Worm (Caenorhabditis elegans) whole organism, mixed stage, embryonic: ENCODE results near the gene sym-3.

ENCODE experiments used
- M03D4.4 ChIP-seq: sonication (generic microtip); optimal IDR thresholded peaks from 2 replicates; lab custom pipeline; 2017; ENCODE audit warnings: mild to moderate bottlenecking, missing genetic modification characterization, missing compliant biosample characterization
- bed-3 ChIP-seq: fragments of 200-800 bp; sonication (Bioruptor generic); optimal IDR thresholded peaks from 3 replicates; lab custom pipeline; 2018; ENCODE audit warnings: mild to moderate bottlenecking, missing genetic modification characterization, moderate library complexity, missing compliant biosample characterization
- blmp-1 ChIP-seq: fragments of 150-350 bp; optimal IDR thresholded peaks from 2 replicates; lab custom pipeline; 2014; ENCODE audit warnings: missing biosample characterization, missing genetic modification characterization
- ceh-39 ChIP-seq: fragments of 150-350 bp; optimal IDR thresholded peaks from 2 replicates; lab custom pipeline; 2014; ENCODE audit warnings: missing biosample characterization, missing genetic modification characterization
- ceh-43 ChIP-seq: fragments of 200-800 bp; sonication (Bioruptor generic); optimal IDR thresholded peaks from 2 replicates; lab custom pipeline; 2018; ENCODE audit warnings: mild to moderate bottlenecking, missing genetic modification characterization, moderate library complexity, missing compliant biosample characterization
- ceh-83 ChIP-seq: fragments of 200-800 bp; sonication (Bioruptor generic); optimal IDR thresholded peaks from 2 replicates; lab custom pipeline; 2018; ENCODE audit warnings: mild to moderate bottlenecking, missing genetic modification characterization, missing compliant biosample characterization
- ces-1 ChIP-seq: fragments of 150-350 bp; optimal IDR thresholded peaks from 2 replicates; lab custom pipeline; 2014; ENCODE audit warnings: missing biosample characterization, missing genetic modification reagents, missing genetic modification characterization
- cnd-1 ChIP-seq: fragments of 200-800 bp; sonication (Bioruptor generic); optimal IDR thresholded peaks from 2 replicates; lab custom pipeline; 2018; ENCODE audit warnings: mild to moderate bottlenecking, missing genetic modification characterization, missing compliant biosample characterization
- drap-1 ChIP-seq: fragments of 200-800 bp; sonication (Bioruptor generic); optimal IDR thresholded peaks from 3 replicates; lab custom pipeline; 2018; ENCODE audit warnings: mild to moderate bottlenecking, missing genetic modification characterization, missing compliant biosample characterization
- elt-1 ChIP-seq: sonication (generic microtip); optimal IDR thresholded peaks from 2 replicates; lab custom pipeline; 2017; ENCODE audit warnings: missing genetic modification characterization, mild to moderate bottlenecking, missing compliant biosample characterization, antibody characterized with exemption, moderate library complexity, borderline replicate concordance; ENCODE audit not compliant: insufficient read depth
- elt-3 ChIP-seq: fragments of 150-350 bp; optimal IDR thresholded peaks from 2 replicates; lab custom pipeline; 2014; ENCODE audit warnings: missing biosample characterization, missing genetic modification characterization
- flh-1 ChIP-seq: fragments of 200-800 bp; sonication (Bioruptor generic); optimal IDR thresholded peaks from 2 replicates; lab custom pipeline; 2018; ENCODE audit warnings: mild to moderate bottlenecking, missing genetic modification characterization, moderate library complexity, missing compliant biosample characterization
- ham-2 ChIP-seq: fragments of 200-800 bp; sonication (Bioruptor generic); optimal IDR thresholded peaks from 2 replicates; lab custom pipeline; 2018; ENCODE audit warnings: mild to moderate bottlenecking, missing genetic modification characterization, missing compliant biosample characterization
- hlh-1 ChIP-seq: fragments of 150-350 bp; optimal IDR thresholded peaks from 2 replicates; lab custom pipeline; 2014; ENCODE audit warnings: missing biosample characterization, missing genetic modification reagents, missing genetic modification characterization
- lin-13 ChIP-seq: fragments of 150-350 bp; optimal IDR thresholded peaks from 2 replicates; lab custom pipeline; 2014; ENCODE audit warnings: missing biosample characterization, missing genetic modification characterization
- lin-32 ChIP-seq: fragments of 200-800 bp; sonication (Bioruptor generic); optimal IDR thresholded peaks from 2 replicates; lab custom pipeline; 2018; ENCODE audit warnings: mild to moderate bottlenecking, missing genetic modification characterization, missing compliant biosample characterization
- lsy-2 ChIP-seq: fragments of 150-350 bp; optimal IDR thresholded peaks from 2 replicates; lab custom pipeline; 2014; ENCODE audit warnings: missing biosample characterization, missing genetic modification characterization
- mab-5 ChIP-seq: fragments of 150-350 bp; optimal IDR thresholded peaks from 2 replicates; lab custom pipeline; 2014; ENCODE audit warnings: missing biosample characterization, missing genetic modification characterization
- mep-1 ChIP-seq: fragments of 150-350 bp; optimal IDR thresholded peaks from 2 replicates; lab custom pipeline; 2017; ENCODE audit warnings: missing biosample characterization, missing genetic modification reagents, missing genetic modification characterization, inconsistent platforms
- mls-2 ChIP-seq: sonication (generic microtip); optimal IDR thresholded peaks from 2 replicates; lab custom pipeline; 2016; ENCODE audit warnings: mild to moderate bottlenecking, missing genetic modification characterization, moderate library complexity, missing compliant biosample characterization
- nhr-12 ChIP-seq: fragments of 150-350 bp; optimal IDR thresholded peaks from 2 replicates; lab custom pipeline; 2014; ENCODE audit warnings: missing biosample characterization, missing genetic modification characterization
- nhr-2 ChIP-seq: fragments of 150-350 bp; optimal IDR thresholded peaks from 2 replicates; lab custom pipeline; 2014; ENCODE audit warnings: missing biosample characterization, missing genetic modification characterization
- nhr-237 ChIP-seq: fragments of 150-350 bp; optimal IDR thresholded peaks from 2 replicates; lab custom pipeline; 2014; ENCODE audit warnings: missing biosample characterization, missing genetic modification characterization
- nhr-28 ChIP-seq: fragments of 150-350 bp; optimal IDR thresholded peaks from 2 replicates; lab custom pipeline; 2014; ENCODE audit warnings: missing biosample characterization, missing genetic modification characterization
- nhr-76 ChIP-seq: sonication (generic microtip); optimal IDR thresholded peaks from 2 replicates; lab custom pipeline; 2017; ENCODE audit warnings: missing biosample characterization, missing genetic modification characterization
- pha-4 ChIP-seq: fragments of 150-350 bp; optimal IDR thresholded peaks from 2 replicates; lab custom pipeline; 2018; ENCODE audit warnings: missing biosample characterization, missing genetic modification reagents, missing genetic modification characterization
- sem-2 ChIP-seq: fragments of 200-800 bp; sonication (Bioruptor generic); optimal IDR thresholded peaks from 2 replicates; lab custom pipeline; 2018; ENCODE audit warnings: mild to moderate bottlenecking, missing genetic modification characterization, missing compliant biosample characterization
- snpc-4 ChIP-seq: fragments of 150-350 bp; optimal IDR thresholded peaks from 2 replicates; lab custom pipeline; 2014; ENCODE audit warnings: missing biosample characterization, missing genetic modification characterization
- sptf-1 ChIP-seq: sonication (generic microtip); optimal IDR thresholded peaks from 2 replicates; lab custom pipeline; 2017; ENCODE audit warnings: mild to moderate bottlenecking, missing genetic modification characterization, moderate library complexity, missing compliant biosample characterization
- tbx-8 ChIP-seq: fragments of 200-800 bp; sonication (Bioruptor generic); optimal IDR thresholded peaks from 2 replicates; lab custom pipeline; 2018; ENCODE audit warnings: mild to moderate bottlenecking, missing genetic modification characterization, moderate library complexity, missing compliant biosample characterization
- unc-120 ChIP-seq: sonication (generic microtip); optimal IDR thresholded peaks from 2 replicates; lab custom pipeline; 2017; ENCODE audit warnings: missing genetic modification characterization, missing compliant biosample characterization; ENCODE audit not compliant: poor library complexity, severe bottlenecking
- unc-39 ChIP-seq: fragments of 150-350 bp; optimal IDR thresholded peaks from 2 replicates; lab custom pipeline; 2014; ENCODE audit warnings: missing biosample characterization, missing genetic modification characterization
- unc-62 ChIP-seq: fragments of 150-350 bp; optimal IDR thresholded peaks from 2 replicates; lab custom pipeline; 2014; ENCODE audit warnings: missing biosample characterization, missing genetic modification reagents, missing genetic modification characterization
- zip-8 ChIP-seq: fragments of 150-350 bp; optimal IDR thresholded peaks from 2 replicates; lab custom pipeline; 2014; ENCODE audit warnings: missing biosample characterization, missing genetic modification characterization
- ztf-11 ChIP-seq: fragments of 150-350 bp; optimal IDR thresholded peaks from 2 replicates; lab custom pipeline; 2014; ENCODE audit warnings: missing biosample characterization, missing genetic modification characterization

Gene sym-3

DNA sequence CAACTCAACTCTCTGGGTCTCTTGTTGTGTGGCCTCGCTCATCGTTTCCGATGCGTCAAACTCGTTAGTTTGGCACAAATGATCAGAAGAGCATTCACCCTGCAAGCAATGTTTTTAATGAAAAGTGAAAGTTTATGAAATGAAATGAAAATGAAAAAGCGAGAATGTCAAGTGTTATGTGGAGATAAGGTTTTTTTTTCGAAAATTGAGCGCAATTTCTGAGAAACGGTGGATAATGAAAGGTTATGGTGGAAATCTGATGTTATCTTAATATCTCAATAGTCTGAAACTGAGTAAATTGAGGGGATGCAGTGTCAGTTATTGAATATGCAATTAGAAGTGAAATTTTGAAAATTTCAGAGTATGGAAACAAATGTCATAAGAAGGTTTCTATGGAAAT lies 30.4 kb upstream of the sym-3 start, which contains the start of gene gnrr-4:
Gene gnrr-4 (minus strand): TSS at position 101 of the 400 bp plus-strand sequence.
- TF ChIP-seq lsy-2 (no peak), nhr-237 (tag; lab: Kevin White, UChicago) (no peak), nhr-2 (no peak), ham-2 (GFP tag; lab: Kevin White, UChicago) (no peak), elt-3 (no peak), pha-4 (tag; lab: Kevin White, UChicago) (no peak), elt-1 (no peak), tbx-8 (GFP tag; lab: Kevin White, UChicago) (no peak), blmp-1 (tag; lab: Kevin White, UChicago) (no peak), unc-39 (tag; lab: Kevin White, UChicago) (no peak), mab-5 (tag; lab: Kevin White, UChicago) (no peak), ztf-11 (tag; lab: Kevin White, UChicago) (no peak), ceh-43 (GFP tag; lab: Kevin White, UChicago) (no peak), cnd-1 (tag; lab: Kevin White, UChicago) (no peak), sptf-1 (tag; lab: Kevin White, UChicago) (no peak), flh-1 (no peak)
- TF ChIP-seq, all 35 proteins: peak for 0

ce11 chrX:5746665-5747064 lies 26.9 kb upstream of the sym-3 start:
- TF ChIP-seq sptf-1 (tag; lab: Kevin White, UChicago): no peak
- peak; percentile 26 for TF ChIP-seq unc-62 (GFP tag; lab: Kevin White, UChicago)
- no peak for TF ChIP-seq elt-3

- TF ChIP-seq lin-13: no peak
- no peak for TF ChIP-seq M03D4.4 (tag; lab: Kevin White, UChicago)
- TF ChIP-seq ceh-43 (GFP tag; lab: Kevin White, UChicago): no peak
- TF ChIP-seq nhr-12 (tag; lab: Kevin White, UChicago): no peak
- no peak for TF ChIP-seq mls-2 (tag; lab: Kevin White, UChicago)
- no peak for TF ChIP-seq bed-3 (GFP tag; lab: Kevin White, UChicago)
- no peak for TF ChIP-seq lin-32
- TF ChIP-seq ceh-39 (tag; lab: Kevin White, UChicago): no peak
- no peak for TF ChIP-seq ham-2 (GFP tag; lab: Kevin White, UChicago)
- TF ChIP-seq mep-1: no peak
- TF ChIP-seq hlh-1 (tag; lab: Kevin White, UChicago): no peak
- no peak for TF ChIP-seq nhr-28 (tag; lab: Kevin White, UChicago)
- TF ChIP-seq blmp-1 (tag; lab: Kevin White, UChicago): no peak
- no peak for TF ChIP-seq elt-3
- TF ChIP-seq nhr-2: no peak
- no peak for TF ChIP-seq zip-8
- TF ChIP-seq sem-2: no peak
- TF ChIP-seq ceh-83 (GFP tag; lab: Kevin White, UChicago): no peak
- TF ChIP-seq unc-120 (tag; lab: Kevin White, UChicago): no peak
- TF ChIP-seq cnd-1 (tag; lab: Kevin White, UChicago): no peak
Observed at ce11 chrX:5753141-5753540, 20.4 kb upstream of the sym-3 start.

ce11 chrX:5763292-5763691 lies 10.3 kb upstream of the sym-3 start, which contains the start of gene tag-294:
TSS of gene tag-294 (minus strand) at chrX:5763392.
- TF ChIP-seq sem-2: no peak
- peak; percentile 21 for TF ChIP-seq ces-1 (GFP tag; lab: Kevin White, UChicago)

DNA sequence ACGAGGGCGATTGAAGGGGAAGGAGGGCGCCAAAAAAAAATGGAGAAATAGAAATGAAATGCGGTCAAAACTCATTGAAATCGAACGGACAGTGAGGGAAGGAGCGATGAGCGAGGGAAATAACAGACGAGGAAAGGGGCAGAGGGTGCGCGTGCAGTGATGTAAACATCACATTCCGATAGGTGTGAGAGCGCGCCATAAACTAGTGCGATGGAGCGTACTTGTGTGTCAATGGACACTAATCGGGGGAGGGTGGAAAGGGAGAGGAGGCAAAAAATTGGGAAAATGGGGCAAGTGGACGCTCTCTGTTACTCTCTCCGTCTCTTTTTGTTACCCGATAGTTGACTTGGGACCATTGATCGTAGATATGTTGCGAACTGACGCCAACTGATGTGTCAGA lies 9.7 kb upstream of the sym-3 start:
- no peak for TF ChIP-seq unc-39 (tag; lab: Kevin White, UChicago)
- peak; percentile 61 for TF ChIP-seq sptf-1 (tag; lab: Kevin White, UChicago)
- peak; percentile 62 for TF ChIP-seq drap-1
- TF ChIP-seq pha-4 (tag; lab: Kevin White, UChicago): peak; percentile 97
- TF ChIP-seq mep-1: peak; percentile 18
- TF ChIP-seq ztf-11 (tag; lab: Kevin White, UChicago): no peak
- TF ChIP-seq nhr-12 (tag; lab: Kevin White, UChicago): no peak
- TF ChIP-seq elt-1: no peak
- TF ChIP-seq bed-3 (GFP tag; lab: Kevin White, UChicago): no peak
- TF ChIP-seq ceh-39 (tag; lab: Kevin White, UChicago): no peak
- no peak for TF ChIP-seq nhr-2
- TF ChIP-seq M03D4.4 (tag; lab: Kevin White, UChicago): peak; percentile 13
- no peak for TF ChIP-seq zip-8
- TF ChIP-seq mls-2 (tag; lab: Kevin White, UChicago): peak; percentile 37
- TF ChIP-seq lsy-2: no peak
- TF ChIP-seq ces-1 (GFP tag; lab: Kevin White, UChicago): no peak
- no peak for TF ChIP-seq lin-32
- TF ChIP-seq sem-2: no peak
- no peak for TF ChIP-seq ceh-83 (GFP tag; lab: Kevin White, UChicago)
- TF ChIP-seq nhr-237 (tag; lab: Kevin White, UChicago): no peak
- TF ChIP-seq ceh-43 (GFP tag; lab: Kevin White, UChicago): no peak
- no peak for TF ChIP-seq blmp-1 (tag; lab: Kevin White, UChicago)
- peak; percentile 33 for TF ChIP-seq cnd-1 (tag; lab: Kevin White, UChicago)
- peak; percentile 74 for TF ChIP-seq hlh-1 (tag; lab: Kevin White, UChicago)
- TF ChIP-seq unc-62 (GFP tag; lab: Kevin White, UChicago): peak; percentile 51
- TF ChIP-seq flh-1: no peak
- TF ChIP-seq unc-120 (tag; lab: Kevin White, UChicago): peak; percentile 44
- TF ChIP-seq ham-2 (GFP tag; lab: Kevin White, UChicago): no peak
- peak; percentile 69 for TF ChIP-seq lin-13
- no peak for TF ChIP-seq nhr-76 (tag; lab: Kevin White, UChicago)
- no peak for TF ChIP-seq snpc-4 (tag; lab: Kevin White, UChicago)
- TF ChIP-seq, all 35 proteins: peak for 11
